Worm (Caenorhabditis elegans) whole organism, L2 larva: ENCODE measurements around the gene athp-2.

Source experiments
- F13H6.1 ChIP-seq: sonication (generic microtip); optimal IDR thresholded peaks from 2 replicates; lab custom pipeline; 2016; ENCODE audit warnings: missing genetic modification characterization, missing compliant biosample characterization
- R02D3.7 ChIP-seq: fragments of 150-350 bp; optimal IDR thresholded peaks from 2 replicates; lab custom pipeline; 2014; ENCODE audit warnings: missing biosample characterization, missing genetic modification characterization
- Y55F3AM.14 ChIP-seq: fragments of 200-800 bp; sonication (Bioruptor generic); optimal IDR thresholded peaks from 2 replicates; lab custom pipeline; 2018; ENCODE audit warnings: mild to moderate bottlenecking, missing genetic modification characterization, missing compliant biosample characterization
- ZK546.5 ChIP-seq: sonication (generic microtip); optimal IDR thresholded peaks from 2 replicates; lab custom pipeline; 2017; ENCODE audit warnings: missing biosample characterization, missing genetic modification characterization
- alr-1 ChIP-seq: fragments of 150-350 bp; optimal IDR thresholded peaks from 2 replicates; lab custom pipeline; 2014; ENCODE audit warnings: missing biosample characterization, missing genetic modification characterization
- aly-2 ChIP-seq: fragments of 150-350 bp; optimal IDR thresholded peaks from 2 replicates; lab custom pipeline; 2014; ENCODE audit warnings: missing biosample characterization, missing genetic modification characterization
- ama-1 ChIP-seq: fragments of 150-350 bp; optimal IDR thresholded peaks from 2 replicates; lab custom pipeline; 2018; ENCODE audit warnings: inconsistent platforms
- blmp-1 ChIP-seq: sonication (generic microtip); optimal IDR thresholded peaks from 2 replicates; lab custom pipeline; 2017; ENCODE audit warnings: missing genetic modification characterization, mild to moderate bottlenecking, missing compliant biosample characterization, antibody characterized with exemption, moderate library complexity; ENCODE audit not compliant: insufficient read depth
- ceh-16 ChIP-seq: fragments of 150-350 bp; optimal IDR thresholded peaks from 2 replicates; lab custom pipeline; 2014; ENCODE audit warnings: missing biosample characterization, missing genetic modification characterization
- ceh-82 ChIP-seq: fragments of 150-350 bp; optimal IDR thresholded peaks from 2 replicates; lab custom pipeline; 2014; ENCODE audit warnings: missing biosample characterization, missing genetic modification characterization
- dmd-4 ChIP-seq: sonication (generic microtip); optimal IDR thresholded peaks from 2 replicates; lab custom pipeline; 2017; ENCODE audit warnings: missing biosample characterization, missing genetic modification characterization
- fos-1 ChIP-seq: fragments of 150-350 bp; optimal IDR thresholded peaks from 2 replicates; lab custom pipeline; 2014; ENCODE audit warnings: missing biosample characterization, missing genetic modification characterization
- gmeb-1 ChIP-seq: fragments of 150-350 bp; optimal IDR thresholded peaks from 2 replicates; lab custom pipeline; 2014; ENCODE audit warnings: missing biosample characterization, missing genetic modification characterization
- lin-11 ChIP-seq: fragments of 150-350 bp; sonication (generic microtip); optimal IDR thresholded peaks from 2 replicates; lab custom pipeline; 2014; ENCODE audit warnings: missing biosample characterization, missing genetic modification characterization, inconsistent platforms, mixed read lengths
- lin-39 ChIP-seq: fragments of 150-350 bp; optimal IDR thresholded peaks from 2 replicates; lab custom pipeline; 2014; ENCODE audit warnings: missing biosample characterization, missing genetic modification reagents, missing genetic modification characterization
- lsy-2 ChIP-seq, 2 experiments: fragments of 150-350 bp in 1 of 2; sonication (generic microtip) in 1 of 2; optimal IDR thresholded peaks; 2 replicates each; lab custom pipeline; 2014 to 2017; ENCODE audit warnings: missing biosample characterization in 2 of 2, missing genetic modification characterization in 2 of 2
- mab-5 ChIP-seq: fragments of 150-350 bp; optimal IDR thresholded peaks from 2 replicates; lab custom pipeline; 2014; ENCODE audit warnings: missing biosample characterization, missing genetic modification characterization
- mbf-1 ChIP-seq: sonication (generic microtip); optimal IDR thresholded peaks from 2 replicates; lab custom pipeline; 2017; ENCODE audit warnings: missing biosample characterization, missing genetic modification characterization
- mdl-1 ChIP-seq, 2 experiments: fragments of 150-350 bp in 1 of 2; sonication (generic microtip) in 1 of 2; optimal IDR thresholded peaks; 2 replicates each; lab custom pipeline; 2017; ENCODE audit warnings: missing biosample characterization in 2 of 2, missing genetic modification characterization in 2 of 2
- nhr-10 ChIP-seq: sonication (generic microtip); optimal IDR thresholded peaks from 2 replicates; lab custom pipeline; 2017; ENCODE audit warnings: missing biosample characterization, missing genetic modification characterization
- nhr-11 ChIP-seq: fragments of 150-350 bp; optimal IDR thresholded peaks from 2 replicates; lab custom pipeline; 2014; ENCODE audit warnings: missing biosample characterization, missing genetic modification characterization
- nhr-12 ChIP-seq: fragments of 150-350 bp; optimal IDR thresholded peaks from 2 replicates; lab custom pipeline; 2014; ENCODE audit warnings: missing biosample characterization, missing genetic modification characterization
- nhr-21 ChIP-seq: fragments of 150-350 bp; optimal IDR thresholded peaks from 2 replicates; lab custom pipeline; 2014; ENCODE audit warnings: missing biosample characterization, missing genetic modification characterization
- nhr-23 ChIP-seq: fragments of 150-350 bp; optimal IDR thresholded peaks from 2 replicates; lab custom pipeline; 2014; ENCODE audit warnings: missing biosample characterization, missing genetic modification reagents, missing genetic modification characterization
- nhr-25 ChIP-seq: fragments of 150-350 bp; sonication (generic microtip); optimal IDR thresholded peaks from 3 replicates; lab custom pipeline; 2014; ENCODE audit warnings: missing biosample characterization, missing genetic modification characterization
- peb-1 ChIP-seq: fragments of 150-350 bp; optimal IDR thresholded peaks from 2 replicates; lab custom pipeline; 2014; ENCODE audit warnings: missing biosample characterization, missing genetic modification characterization
- sem-4 ChIP-seq: fragments of 150-350 bp; optimal IDR thresholded peaks from 2 replicates; lab custom pipeline; 2014; ENCODE audit warnings: missing biosample characterization, missing genetic modification reagents, missing genetic modification characterization
- sma-3 ChIP-seq: sonication (generic microtip); optimal IDR thresholded peaks from 2 replicates; lab custom pipeline; 2016; ENCODE audit warnings: missing genetic modification reagents, missing genetic modification characterization, missing compliant biosample characterization
- snpc-4 ChIP-seq: fragments of 150-350 bp; optimal IDR thresholded peaks from 2 replicates; lab custom pipeline; 2014; ENCODE audit warnings: missing biosample characterization, missing genetic modification characterization
- unc-39 ChIP-seq: fragments of 150-350 bp; optimal IDR thresholded peaks from 2 replicates; lab custom pipeline; 2014; ENCODE audit warnings: missing biosample characterization, missing genetic modification characterization
- unc-55 ChIP-seq: fragments of 150-350 bp; sonication (generic microtip); optimal IDR thresholded peaks from 3 replicates; lab custom pipeline; 2014; ENCODE audit warnings: missing biosample characterization, missing genetic modification reagents, missing genetic modification characterization
- zag-1 ChIP-seq: fragments of 150-350 bp; optimal IDR thresholded peaks from 2 replicates; lab custom pipeline; 2014; ENCODE audit warnings: missing biosample characterization, missing genetic modification characterization
- ztf-1 ChIP-seq: fragments of 200-800 bp; sonication (Bioruptor generic); conservative IDR thresholded peaks from 2 replicates; pipeline ENCODE4 v1.3.6; 2022; ENCODE audit warnings: missing genetic modification characterization, missing compliant biosample characterization

Gene athp-2

ce11 chrII:4376295-4377172 lies 36.6 kb downstream of the athp-2 start, which contains the start of gene ntl-2 (continued):
- peak; percentile 85 for TF ChIP-seq lin-11 (tag; lab: Kevin White, UChicago)
- peak; percentile 98 to 99 for TF ChIP-seq lsy-2 (tag; optimal IDR thresholded peaks at IDR 0.05; lab: Kevin White, UChicago)
- peak; percentile 95 for TF ChIP-seq Y55F3AM.14 (GFP tag; lab: Kevin White, UChicago)
- TF ChIP-seq ZK546.5 (tag; lab: Kevin White, UChicago), result peak; percentile 97
- TF ChIP-seq mbf-1 (tag; lab: Kevin White, UChicago), result no peak
- TF ChIP-seq mdl-1 (tag; optimal IDR thresholded peaks at IDR 0.05; lab: Kevin White, UChicago), result peak; percentile 52 to 96
- TF ChIP-seq fos-1 (tag; lab: Kevin White, UChicago), result peak; percentile 77

- TF ChIP-seq ceh-16 (tag; lab: Kevin White, UChicago), result no peak
- TF ChIP-seq ama-1 (lab: Kevin White, UChicago), result no peak
- no peak for TF ChIP-seq mdl-1 (tag; optimal IDR thresholded peaks at IDR 0.05; lab: Kevin White, UChicago)
- TF ChIP-seq nhr-10, result no peak
- TF ChIP-seq sem-4 (tag; lab: Kevin White, UChicago), result no peak
- no peak for TF ChIP-seq gmeb-1 (tag; lab: Kevin White, UChicago)
Observed at ce11 chrII:4378195-4378594, 38.2 kb downstream of the athp-2 start, which contains the start of gene B0286.1. TSS of gene B0286.1 (plus strand) at chrII:4378495.

- TF ChIP-seq ama-1 (lab: Kevin White, UChicago), result no peak
- TF ChIP-seq R02D3.7 (tag; lab: Kevin White, UChicago), result no peak
- TF ChIP-seq nhr-12 (tag; lab: Kevin White, UChicago), result no peak
- TF ChIP-seq ceh-82 (tag; lab: Kevin White, UChicago), result no peak
- TF ChIP-seq unc-55 (GFP tag; lab: Kevin White, UChicago), result no peak
- no peak for TF ChIP-seq nhr-21 (tag; lab: Kevin White, UChicago)
- TF ChIP-seq alr-1 (tag; lab: Kevin White, UChicago), result no peak
- TF ChIP-seq aly-2 (tag; lab: Kevin White, UChicago), result no peak
- TF ChIP-seq zag-1 (tag; lab: Kevin White, UChicago), result no peak
- TF ChIP-seq F13H6.1, result no peak
- no peak for TF ChIP-seq nhr-11 (tag; lab: Kevin White, UChicago)
- TF ChIP-seq, all 48 proteins: peak for 0
Observed at ce11 chrII:4383306-4383705, 43.3 kb downstream of the athp-2 start, which contains the start of gene fkh-6. TSS of gene fkh-6 (minus strand) at chrII:4383406.

- TF ChIP-seq unc-39, result no peak
- no peak for TF ChIP-seq mdl-1 (tag; optimal IDR thresholded peaks at IDR 0.05; lab: Kevin White, UChicago)
- TF ChIP-seq gmeb-1 (tag; lab: Kevin White, UChicago), result no peak
- TF ChIP-seq snpc-4 (tag; lab: Kevin White, UChicago), result no peak
- no peak for TF ChIP-seq ztf-1 (GFP tag; lab: Robert Waterston, UW)
- TF ChIP-seq dmd-4, result no peak
- no peak for TF ChIP-seq sma-3 (GFP tag; lab: Kevin White, UChicago)
- TF ChIP-seq unc-55 (GFP tag; lab: Kevin White, UChicago), result no peak
- peak; percentile 40 for TF ChIP-seq blmp-1 (tag; lab: Kevin White, UChicago)
Observed at ce11 chrII:4391072-4391471, 51.1 kb downstream of the athp-2 start.

- TF ChIP-seq blmp-1 (tag; lab: Kevin White, UChicago) (peak; percentile 40), nhr-25 (tag; lab: Kevin White, UChicago) (peak; percentile 73), lin-39 (tag; lab: Kevin White, UChicago) (no peak)
Observed at ce11 chrII:4392526-4393057, 52.6 kb downstream of the athp-2 start, which contains the start of gene mlt-7. TSS of gene mlt-7 (plus strand) at chrII:4393007.

ce11 chrII:4394438-4394837 lies 54.5 kb downstream of the athp-2 start:
- TF ChIP-seq aly-2 (tag; lab: Kevin White, UChicago) (no peak), ZK546.5 (tag; lab: Kevin White, UChicago) (no peak), nhr-25 (tag; lab: Kevin White, UChicago) (no peak), peb-1 (tag; lab: Kevin White, UChicago) (no peak), nhr-21 (tag; lab: Kevin White, UChicago) (no peak), mbf-1 (tag; lab: Kevin White, UChicago) (no peak), sem-4 (tag; lab: Kevin White, UChicago) (no peak), mdl-1 (tag; optimal IDR thresholded peaks at IDR 0.05; lab: Kevin White, UChicago) (no peak), unc-39 (no peak), mab-5 (tag; lab: Kevin White, UChicago) (no peak), nhr-23 (tag; lab: Kevin White, UChicago) (no peak)
